Fruit fly (Drosophila melanogaster): ENCODE data around the gene Prp6.

Gene Prp6

DNA sequence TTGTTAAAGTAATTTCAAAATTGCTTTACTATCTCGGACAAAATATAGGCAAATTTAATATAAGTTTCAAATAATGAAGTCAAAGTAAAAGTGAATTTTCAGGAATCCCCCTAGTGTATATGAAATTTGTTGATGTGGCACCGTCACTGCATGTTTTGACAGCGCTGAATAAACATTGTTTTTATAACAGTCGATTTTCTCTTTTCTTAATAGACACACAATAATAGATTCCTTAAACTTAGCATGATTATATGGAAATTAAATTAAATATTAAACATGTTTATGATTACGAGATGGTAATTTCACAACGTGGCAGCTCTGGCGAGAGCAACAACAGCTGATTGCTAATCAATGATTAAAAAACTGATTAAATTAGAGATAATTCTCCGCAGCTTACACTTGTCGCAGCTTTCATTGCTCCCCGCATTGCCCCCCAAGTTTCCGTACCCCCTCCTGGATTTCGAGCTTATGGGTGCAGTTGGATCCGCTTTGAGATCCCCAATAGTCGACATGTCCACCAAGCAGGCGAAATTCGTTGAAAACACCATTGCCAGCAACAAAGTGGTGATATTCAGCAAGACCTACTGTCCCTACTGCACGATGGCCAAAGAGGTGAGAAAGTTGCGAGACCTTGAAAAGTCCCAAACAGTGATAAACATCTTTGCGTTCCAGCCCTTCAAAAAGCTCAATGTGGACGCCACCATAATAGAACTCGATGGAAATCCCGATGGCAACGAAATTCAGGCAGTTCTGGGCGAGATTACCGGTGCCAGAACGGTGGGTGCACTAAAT is 35.9 kb upstream of the Prp6 start, which contains the start of gene Grx1:
Grx1 (plus strand) TSS at position 196 of the 792 bp plus-strand sequence.
- TF ChIP-seq CHES-1-like (GFP tag; optimal IDR thresholded peaks at IDR 0.05) (no peak), CG4617 (GFP tag; optimal IDR thresholded peaks at IDR 0.05; ENCODE audit: borderline replicate concordance) (peak; percentile 54), otp (GFP tag; IDR thresholded peaks at IDR 0.05) (no peak), ftz-f1 (GFP tag; optimal IDR thresholded peaks at IDR 0.05) (peak; percentile 60), Hr78 (GFP tag; optimal IDR thresholded peaks at IDR 0.05) (no peak), Poxn (GFP tag; IDR thresholded peaks at IDR 0.05) (no peak), Xrp1 (GFP tag; IDR thresholded peaks at IDR 0.05) (peak; percentile 57), Tbp (GFP tag; optimal IDR thresholded peaks at IDR 0.05) (no peak), CG17912 (GFP tag; optimal IDR thresholded peaks at IDR 0.05) (no peak), slp2 (GFP tag; optimal IDR thresholded peaks at IDR 0.05) (no peak), gem (tag; optimal IDR thresholded peaks at IDR 0.05) (peak; percentile 75), sc (optimal IDR thresholded peaks at IDR 0.05) (no peak), sc (GFP tag; optimal IDR thresholded peaks at IDR 0.05) (peak; percentile 38), CG32772 (GFP tag; IDR thresholded peaks at IDR 0.05) (no peak), Dll (GFP tag; IDR thresholded peaks at IDR 0.05; ENCODE audit: partially characterized antibody) (no peak), CG1529 (GFP tag; optimal IDR thresholded peaks at IDR 0.05) (peak; percentile 50), fru (optimal IDR thresholded peaks at IDR 0.05) (no peak), CG4730 (GFP tag; IDR thresholded peaks at IDR 0.05) (no peak), toy (GFP tag; IDR thresholded peaks at IDR 0.05) (no peak), br (optimal IDR thresholded peaks at IDR 0.05) (no peak), CG6272 (GFP tag; IDR thresholded peaks at IDR 0.05) (no peak), knrl (GFP tag; IDR thresholded peaks at IDR 0.05; ENCODE audit: partially characterized antibody) (no peak), pan (optimal IDR thresholded peaks at IDR 0.05) (no peak), pan (GFP tag; optimal IDR thresholded peaks at IDR 0.05 in 1 of 2, IDR thresholded peaks at IDR 0.05 in 1 of 2) (no peak), jumu (GFP tag; optimal IDR thresholded peaks at IDR 0.05) (no peak), CG3065 (GFP tag; optimal IDR thresholded peaks at IDR 0.05) (no peak), Atf3 (GFP tag; optimal IDR thresholded peaks at IDR 0.05) (peak; percentile 8), CG7987 (GFP tag; optimal IDR thresholded peaks at IDR 0.05) (no peak), Med (GFP tag) (peak; percentile 83), CG8290 (GFP tag; optimal IDR thresholded peaks at IDR 0.05) (peak; percentile 50), CG8290 (tag; optimal IDR thresholded peaks at IDR 0.05) (peak in 1 of 2 experiments; percentile 35), CG9932 (GFP tag; IDR thresholded peaks at IDR 0.05) (peak; percentile 46; the same call in 1 of the 2 replicates), CG16779 (GFP tag; IDR thresholded peaks at IDR 0.05) (no peak), bcd (GFP tag; optimal IDR thresholded peaks at IDR 0.05) (peak; percentile 25), vvl (GFP tag; IDR thresholded peaks at IDR 0.05) (peak; percentile 67), crc (GFP tag; optimal IDR thresholded peaks at IDR 0.05) (peak; percentile 15), CG30403 (GFP tag; optimal IDR thresholded peaks at IDR 0.05) (peak; percentile 76), CG11504 (tag; optimal IDR thresholded peaks at IDR 0.05) (peak; percentile 77), Drgx (GFP tag; IDR thresholded peaks at IDR 0.05) (peak; percentile 34; the same call in 1 of the 2 replicates), B-H1 (GFP tag; IDR thresholded peaks at IDR 0.05) (no peak), eyg (GFP tag; optimal IDR thresholded peaks at IDR 0.05) (no peak), Neu2 (GFP tag; optimal IDR thresholded peaks at IDR 0.05; ENCODE audit: borderline replicate concordance) (no peak), CG10431 (GFP tag; optimal IDR thresholded peaks at IDR 0.05) (no peak), Dbx (GFP tag; IDR thresholded peaks at IDR 0.05) (0 out of 3 replicates have a peak, but pooled peaks have one; percentile 41), sd (tag; optimal IDR thresholded peaks at IDR 0.05) (no peak), CG7372 (GFP tag; IDR thresholded peaks at IDR 0.05) (no peak), CG34224 (GFP tag; IDR thresholded peaks at IDR 0.05; ENCODE audit: partially characterized antibody) (peak; percentile 7; the same call in 1 of the 3 replicates), CG13424 (tag; optimal IDR thresholded peaks at IDR 0.05) (peak; percentile 68), CG8765 (GFP tag; IDR thresholded peaks at IDR 0.05) (no peak), CoRest (tag; optimal IDR thresholded peaks at IDR 0.05) (peak; percentile 54), HLH54F (GFP tag; optimal IDR thresholded peaks at IDR 0.05) (peak; percentile 38), Nf-YC (tag; optimal IDR thresholded peaks at IDR 0.05) (peak; percentile 66)

Measured in whole organism, embryonic.